Worm (Caenorhabditis elegans) whole organism, L2 larva: ENCODE measurements around the gene F12F6.7.

Source experiments
- C34F6.9 ChIP-seq: fragments of 150-350 bp; optimal IDR thresholded peaks from 2 replicates; lab custom pipeline; 2014; ENCODE audit warnings: missing biosample characterization, missing genetic modification characterization
- F13H6.1 ChIP-seq: sonication (generic microtip); optimal IDR thresholded peaks from 2 replicates; lab custom pipeline; 2016; ENCODE audit warnings: missing genetic modification characterization, missing compliant biosample characterization
- R02D3.7 ChIP-seq: fragments of 150-350 bp; optimal IDR thresholded peaks from 2 replicates; lab custom pipeline; 2014; ENCODE audit warnings: missing biosample characterization, missing genetic modification characterization
- Y55F3AM.14 ChIP-seq: fragments of 200-800 bp; sonication (Bioruptor generic); optimal IDR thresholded peaks from 2 replicates; lab custom pipeline; 2018; ENCODE audit warnings: mild to moderate bottlenecking, missing genetic modification characterization, missing compliant biosample characterization
- ZK546.5 ChIP-seq: sonication (generic microtip); optimal IDR thresholded peaks from 2 replicates; lab custom pipeline; 2017; ENCODE audit warnings: missing biosample characterization, missing genetic modification characterization
- alr-1 ChIP-seq: fragments of 150-350 bp; optimal IDR thresholded peaks from 2 replicates; lab custom pipeline; 2014; ENCODE audit warnings: missing biosample characterization, missing genetic modification characterization
- aly-2 ChIP-seq: fragments of 150-350 bp; optimal IDR thresholded peaks from 2 replicates; lab custom pipeline; 2014; ENCODE audit warnings: missing biosample characterization, missing genetic modification characterization
- ama-1 ChIP-seq: fragments of 150-350 bp; optimal IDR thresholded peaks from 2 replicates; lab custom pipeline; 2018; ENCODE audit warnings: inconsistent platforms
- blmp-1 ChIP-seq: sonication (generic microtip); optimal IDR thresholded peaks from 2 replicates; lab custom pipeline; 2017; ENCODE audit warnings: missing genetic modification characterization, mild to moderate bottlenecking, missing compliant biosample characterization, antibody characterized with exemption, moderate library complexity; ENCODE audit not compliant: insufficient read depth
- ceh-16 ChIP-seq: fragments of 150-350 bp; optimal IDR thresholded peaks from 2 replicates; lab custom pipeline; 2014; ENCODE audit warnings: missing biosample characterization, missing genetic modification characterization
- ceh-82 ChIP-seq: fragments of 150-350 bp; optimal IDR thresholded peaks from 2 replicates; lab custom pipeline; 2014; ENCODE audit warnings: missing biosample characterization, missing genetic modification characterization
- crh-2 ChIP-seq: sonication (generic microtip); optimal IDR thresholded peaks from 2 replicates; lab custom pipeline; 2017; ENCODE audit warnings: missing biosample characterization, missing genetic modification characterization
- dmd-4 ChIP-seq: sonication (generic microtip); optimal IDR thresholded peaks from 2 replicates; lab custom pipeline; 2017; ENCODE audit warnings: missing biosample characterization, missing genetic modification characterization
- egl-27 ChIP-seq: sonication (generic microtip); optimal IDR thresholded peaks from 3 replicates; lab custom pipeline; 2017; ENCODE audit warnings: missing biosample characterization, missing genetic modification reagents, missing genetic modification characterization
- elt-1 ChIP-seq: fragments of 150-350 bp; optimal IDR thresholded peaks from 2 replicates; lab custom pipeline; 2014; ENCODE audit warnings: missing biosample characterization, missing genetic modification characterization
- elt-3 ChIP-seq: sonication (generic microtip); optimal IDR thresholded peaks from 2 replicates; lab custom pipeline; 2017; ENCODE audit warnings: missing biosample characterization, missing genetic modification characterization
- gmeb-1 ChIP-seq: fragments of 150-350 bp; optimal IDR thresholded peaks from 2 replicates; lab custom pipeline; 2014; ENCODE audit warnings: missing biosample characterization, missing genetic modification characterization
- lin-11 ChIP-seq: fragments of 150-350 bp; sonication (generic microtip); optimal IDR thresholded peaks from 2 replicates; lab custom pipeline; 2014; ENCODE audit warnings: missing biosample characterization, missing genetic modification characterization, inconsistent platforms, mixed read lengths
- lin-13 ChIP-seq: fragments of 150-350 bp; optimal IDR thresholded peaks from 2 replicates; lab custom pipeline; 2014; ENCODE audit warnings: missing biosample characterization, missing genetic modification reagents, missing genetic modification characterization
- lin-39 ChIP-seq: fragments of 150-350 bp; optimal IDR thresholded peaks from 2 replicates; lab custom pipeline; 2014; ENCODE audit warnings: missing biosample characterization, missing genetic modification reagents, missing genetic modification characterization
- lsy-2 ChIP-seq, 2 experiments: fragments of 150-350 bp in 1 of 2; sonication (generic microtip) in 1 of 2; optimal IDR thresholded peaks; 2 replicates each; lab custom pipeline; 2014 to 2017; ENCODE audit warnings: missing biosample characterization in 2 of 2, missing genetic modification characterization in 2 of 2
- mab-5 ChIP-seq: fragments of 150-350 bp; optimal IDR thresholded peaks from 2 replicates; lab custom pipeline; 2014; ENCODE audit warnings: missing biosample characterization, missing genetic modification characterization
- mbf-1 ChIP-seq: sonication (generic microtip); optimal IDR thresholded peaks from 2 replicates; lab custom pipeline; 2017; ENCODE audit warnings: missing biosample characterization, missing genetic modification characterization
- mdl-1 ChIP-seq, 2 experiments: fragments of 150-350 bp in 1 of 2; sonication (generic microtip) in 1 of 2; optimal IDR thresholded peaks; 2 replicates each; lab custom pipeline; 2017; ENCODE audit warnings: missing biosample characterization in 2 of 2, missing genetic modification characterization in 2 of 2
- nhr-10 ChIP-seq: sonication (generic microtip); optimal IDR thresholded peaks from 2 replicates; lab custom pipeline; 2017; ENCODE audit warnings: missing biosample characterization, missing genetic modification characterization
- nhr-11 ChIP-seq: fragments of 150-350 bp; optimal IDR thresholded peaks from 2 replicates; lab custom pipeline; 2014; ENCODE audit warnings: missing biosample characterization, missing genetic modification characterization
- nhr-12 ChIP-seq: fragments of 150-350 bp; optimal IDR thresholded peaks from 2 replicates; lab custom pipeline; 2014; ENCODE audit warnings: missing biosample characterization, missing genetic modification characterization
- nhr-129 ChIP-seq: fragments of 150-350 bp; optimal IDR thresholded peaks from 2 replicates; lab custom pipeline; 2014; ENCODE audit warnings: missing biosample characterization, missing genetic modification characterization
- nhr-21 ChIP-seq: fragments of 150-350 bp; optimal IDR thresholded peaks from 2 replicates; lab custom pipeline; 2014; ENCODE audit warnings: missing biosample characterization, missing genetic modification characterization
- nhr-237 ChIP-seq: fragments of 150-350 bp; optimal IDR thresholded peaks from 2 replicates; lab custom pipeline; 2014; ENCODE audit warnings: missing biosample characterization, missing genetic modification characterization
- nhr-25 ChIP-seq: fragments of 150-350 bp; sonication (generic microtip); optimal IDR thresholded peaks from 3 replicates; lab custom pipeline; 2014; ENCODE audit warnings: missing biosample characterization, missing genetic modification characterization
- nhr-6 ChIP-seq: fragments of 150-350 bp; optimal IDR thresholded peaks from 2 replicates; lab custom pipeline; 2014; ENCODE audit warnings: missing biosample characterization, missing genetic modification characterization
- nhr-77 ChIP-seq: fragments of 150-350 bp; optimal IDR thresholded peaks from 2 replicates; lab custom pipeline; 2014; ENCODE audit warnings: missing biosample characterization, missing genetic modification characterization
- peb-1 ChIP-seq: fragments of 150-350 bp; optimal IDR thresholded peaks from 2 replicates; lab custom pipeline; 2014; ENCODE audit warnings: missing biosample characterization, missing genetic modification characterization
- sem-4 ChIP-seq: fragments of 150-350 bp; optimal IDR thresholded peaks from 2 replicates; lab custom pipeline; 2014; ENCODE audit warnings: missing biosample characterization, missing genetic modification reagents, missing genetic modification characterization
- sma-3 ChIP-seq: sonication (generic microtip); optimal IDR thresholded peaks from 2 replicates; lab custom pipeline; 2016; ENCODE audit warnings: missing genetic modification reagents, missing genetic modification characterization, missing compliant biosample characterization
- sma-9 ChIP-seq, 2 experiments: fragments of 150-350 bp in 1 of 2; sonication (generic microtip) in 1 of 2; optimal IDR thresholded peaks; 2 replicates each; lab custom pipeline; 2014 to 2016; ENCODE audit warnings: missing genetic modification characterization in 2 of 2, mild to moderate bottlenecking in 1 of 2, missing biosample characterization in 1 of 2, missing compliant biosample characterization in 1 of 2, missing genetic modification reagents in 1 of 2, moderate library complexity in 1 of 2
- snpc-4 ChIP-seq: fragments of 150-350 bp; optimal IDR thresholded peaks from 2 replicates; lab custom pipeline; 2014; ENCODE audit warnings: missing biosample characterization, missing genetic modification characterization
- unc-39 ChIP-seq: fragments of 150-350 bp; optimal IDR thresholded peaks from 2 replicates; lab custom pipeline; 2014; ENCODE audit warnings: missing biosample characterization, missing genetic modification characterization
- unc-55 ChIP-seq: fragments of 150-350 bp; sonication (generic microtip); optimal IDR thresholded peaks from 3 replicates; lab custom pipeline; 2014; ENCODE audit warnings: missing biosample characterization, missing genetic modification reagents, missing genetic modification characterization
- unc-62 ChIP-seq: fragments of 150-350 bp; optimal IDR thresholded peaks from 2 replicates; lab custom pipeline; 2014; ENCODE audit warnings: missing biosample characterization, missing genetic modification reagents, missing genetic modification characterization
- ztf-1 ChIP-seq: fragments of 200-800 bp; sonication (Bioruptor generic); conservative IDR thresholded peaks from 2 replicates; pipeline ENCODE4 v1.3.6; 2022; ENCODE audit warnings: missing genetic modification characterization, missing compliant biosample characterization
- ztf-11 ChIP-seq: sonication (generic microtip); optimal IDR thresholded peaks from 2 replicates; lab custom pipeline; 2017; ENCODE audit warnings: missing biosample characterization, missing genetic modification characterization
- ztf-4 ChIP-seq: fragments of 150-350 bp; optimal IDR thresholded peaks from 2 replicates; lab custom pipeline; 2014; ENCODE audit warnings: missing biosample characterization, missing genetic modification characterization

F12F6.7 gene

ce11 chrIV:11548671-11549070 lies 13.0 kb downstream of the F12F6.7 start, which contains the start of gene M04B2.7:
TSS of gene M04B2.7 (minus strand) at chrIV:11548771.
- TF ChIP-seq sma-9 (GFP tag; optimal IDR thresholded peaks at IDR 0.05; lab: Kevin White, UChicago) (no peak), sma-9 (tag; optimal IDR thresholded peaks at IDR 0.05; lab: Kevin White, UChicago) (no peak)

- TF ChIP-seq lin-39 (tag; lab: Kevin White, UChicago), result no peak
- no peak for TF ChIP-seq aly-2 (tag; lab: Kevin White, UChicago)
- no peak for TF ChIP-seq nhr-25
- no peak for TF ChIP-seq nhr-11
- peak; percentile 42 for TF ChIP-seq ama-1 (lab: Kevin White, UChicago)
- peak in 1 of 2 experiments; percentile 7 for TF ChIP-seq lsy-2 (tag; optimal IDR thresholded peaks at IDR 0.05; lab: Kevin White, UChicago)
- no peak for TF ChIP-seq elt-1 (tag; lab: Kevin White, UChicago)
- no peak for TF ChIP-seq nhr-129 (tag; lab: Kevin White, UChicago)
- peak; percentile 8 for TF ChIP-seq unc-55 (GFP tag; lab: Kevin White, UChicago)
These were observed 33.9 kb downstream of the F12F6.7 start, which contains the start of gene M04B2.2 for ce11 chrIV:11527752-11528151. TSS of gene M04B2.2 (plus strand) at chrIV:11528052.

- TF ChIP-seq ztf-1 (GFP tag; lab: Robert Waterston, UW) (no peak), egl-27 (tag; lab: Kevin White, UChicago) (no peak), ZK546.5 (no peak), nhr-237 (no peak), lin-39 (tag; lab: Kevin White, UChicago) (no peak), dmd-4 (tag; lab: Kevin White, UChicago) (no peak), nhr-21 (tag; lab: Kevin White, UChicago) (no peak), nhr-11 (no peak), aly-2 (tag; lab: Kevin White, UChicago) (no peak), sma-9 (GFP tag; optimal IDR thresholded peaks at IDR 0.05; lab: Kevin White, UChicago) (no peak), sma-9 (tag; optimal IDR thresholded peaks at IDR 0.05; lab: Kevin White, UChicago) (no peak), crh-2 (tag; lab: Kevin White, UChicago) (no peak), unc-62 (GFP tag; lab: Kevin White, UChicago) (no peak)
These were observed 35.4 kb downstream of the F12F6.7 start for ce11 chrIV:11526189-11526588.

- TF ChIP-seq blmp-1 (tag; lab: Kevin White, UChicago) (no peak), sma-9 (GFP tag; optimal IDR thresholded peaks at IDR 0.05; lab: Kevin White, UChicago) (peak; percentile 37), sma-9 (tag; optimal IDR thresholded peaks at IDR 0.05; lab: Kevin White, UChicago) (no peak), ztf-1 (GFP tag; lab: Robert Waterston, UW) (no peak), ztf-4 (peak; percentile 13), lin-39 (tag; lab: Kevin White, UChicago) (no peak), nhr-237 (no peak), F13H6.1 (tag; lab: Kevin White, UChicago) (peak; percentile 64), nhr-25 (peak; percentile 18), ama-1 (lab: Kevin White, UChicago) (peak; percentile 26), alr-1 (tag; lab: Kevin White, UChicago) (no peak), unc-62 (GFP tag; lab: Kevin White, UChicago) (no peak), crh-2 (tag; lab: Kevin White, UChicago) (peak; percentile 57), nhr-10 (tag; lab: Kevin White, UChicago) (no peak), nhr-12 (tag; lab: Kevin White, UChicago) (no peak), nhr-77 (no peak), nhr-21 (tag; lab: Kevin White, UChicago) (peak; percentile 30), peb-1 (no peak), sem-4 (tag; lab: Kevin White, UChicago) (peak; percentile 74), lin-13 (peak; percentile 73), elt-1 (tag; lab: Kevin White, UChicago) (no peak), ztf-11 (no peak), Y55F3AM.14 (GFP tag; lab: Kevin White, UChicago) (no peak), ceh-82 (tag; lab: Kevin White, UChicago) (peak; percentile 61), ceh-16 (no peak), lin-11 (tag; lab: Kevin White, UChicago) (peak; percentile 74), nhr-11 (no peak), ZK546.5 (no peak), R02D3.7 (tag; lab: Kevin White, UChicago) (no peak), nhr-6 (tag; lab: Kevin White, UChicago) (no peak), mab-5 (peak; percentile 53), elt-3 (tag; lab: Kevin White, UChicago) (no peak), sma-3 (GFP tag; lab: Kevin White, UChicago) (peak; percentile 8), nhr-129 (tag; lab: Kevin White, UChicago) (peak; percentile 82), C34F6.9 (tag; lab: Kevin White, UChicago) (peak; percentile 77), egl-27 (tag; lab: Kevin White, UChicago) (peak; percentile 1), unc-55 (GFP tag; lab: Kevin White, UChicago) (peak; percentile 80), lsy-2 (tag; optimal IDR thresholded peaks at IDR 0.05; lab: Kevin White, UChicago) (peak; percentile 27 to 75), unc-39 (tag; lab: Kevin White, UChicago) (no peak), mbf-1 (no peak), gmeb-1 (no peak), mdl-1 (tag; optimal IDR thresholded peaks at IDR 0.05; lab: Kevin White, UChicago) (peak in 1 of 2 experiments; percentile 29), snpc-4 (tag; lab: Kevin White, UChicago) (peak; percentile 69)
These were observed 37.4 kb downstream of the F12F6.7 start, which contains the start of gene mep-1 for ce11 chrIV:11524241-11524692. TSS of gene mep-1 (plus strand) at chrIV:11524642.
